Fruit fly (Drosophila melanogaster) S2 (cell line): ENCODE results near the gene CG8236.

Source experiments
- CG8478 ChIP-seq: fragments of >200 bp; optimal IDR thresholded peaks from 2 replicates; lab custom pipeline; 2018
- CTCF ChIP-seq, 2 experiments: fragments of >200 bp; optimal IDR thresholded peaks; 2 replicates each; lab custom pipeline; 2018

dm6 chr3R:8792463-8793175 lies 23.4 kb downstream of the CG8236 start:
- TF ChIP-seq CG8478 (no peak), CTCF (optimal IDR thresholded peaks at IDR 0.05; lab: Kevin White, UChicago) (no peak)
